Worm (Caenorhabditis elegans): ENCODE measurements around the gene algn-9.

The algn-9 gene

ce11 chrII:10584036-10584435 lies at the start of gene algn-9:
Gene algn-9 (plus strand): TSS chrII:10584336.
- no peak for TF ChIP-seq lin-13 (GFP tag; optimal IDR thresholded peaks at IDR 0.05)
- TF ChIP-seq pax-3 (tag; optimal IDR thresholded peaks at IDR 0.05) = no peak
- no peak for TF ChIP-seq efl-1 (optimal IDR thresholded peaks at IDR 0.05)
- TF ChIP-seq efl-1 (GFP tag; optimal IDR thresholded peaks at IDR 0.05 in 1 of 2) = no peak
- TF ChIP-seq nhr-77 (tag; optimal IDR thresholded peaks at IDR 0.05) = no peak
- no peak for TF ChIP-seq elt-3 (tag; optimal IDR thresholded peaks at IDR 0.05)
- no peak for TF ChIP-seq nhr-47 (tag; optimal IDR thresholded peaks at IDR 0.05)
- TF ChIP-seq ztf-11 (tag; optimal IDR thresholded peaks at IDR 0.05) = no peak
- no peak for TF ChIP-seq F16B12.6 (tag; optimal IDR thresholded peaks at IDR 0.05)
- no peak for TF ChIP-seq unc-62 (GFP tag; optimal IDR thresholded peaks at IDR 0.05)
- no peak for TF ChIP-seq ets-5 (GFP tag; IDR thresholded peaks at IDR 0.05)
- no peak for TF ChIP-seq fkh-10 (GFP tag; optimal IDR thresholded peaks at IDR 0.05)
- no peak for TF ChIP-seq egl-27 (tag; optimal IDR thresholded peaks at IDR 0.05)
- TF ChIP-seq snpc-4 (tag; optimal IDR thresholded peaks at IDR 0.05) = no peak
- TF ChIP-seq lsy-2 (tag; optimal IDR thresholded peaks at IDR 0.05) = no peak
- no peak for TF ChIP-seq aly-2 (tag; optimal IDR thresholded peaks at IDR 0.05)
- no peak for TF ChIP-seq nhr-19 (GFP tag; conservative IDR thresholded peaks at IDR 0.05)
- no peak for TF ChIP-seq skn-1 (tag; optimal IDR thresholded peaks at IDR 0.05)
- TF ChIP-seq C16A3.4 (tag; optimal IDR thresholded peaks at IDR 0.05) = no peak

- TF ChIP-seq C16A3.4 (tag; optimal IDR thresholded peaks at IDR 0.05) (no peak), hlh-17 (GFP tag; optimal IDR thresholded peaks at IDR 0.05; ENCODE audit: borderline replicate concordance) (no peak), C34B4.2 (tag; optimal IDR thresholded peaks at IDR 0.05) (no peak), ceh-63 (GFP tag; optimal IDR thresholded peaks at IDR 0.05) (no peak), nhr-76 (tag; optimal IDR thresholded peaks at IDR 0.05) (no peak), ets-5 (GFP tag; IDR thresholded peaks at IDR 0.05) (no peak), ceh-90 (tag; optimal IDR thresholded peaks at IDR 0.05) (no peak), nhr-20 (tag; optimal IDR thresholded peaks at IDR 0.05) (no peak), tlp-1 (tag; optimal IDR thresholded peaks at IDR 0.05) (no peak), zag-1 (tag; optimal IDR thresholded peaks at IDR 0.05) (no peak), jun-1 (tag; optimal IDR thresholded peaks at IDR 0.05) (no peak), efl-1 (optimal IDR thresholded peaks at IDR 0.05) (no peak), efl-1 (GFP tag; optimal IDR thresholded peaks at IDR 0.05 in 1 of 2) (no peak), lin-14 (GFP tag; optimal IDR thresholded peaks at IDR 0.05) (no peak), lsy-2 (tag; optimal IDR thresholded peaks at IDR 0.05) (no peak), unc-62 (GFP tag; optimal IDR thresholded peaks at IDR 0.05) (no peak), fos-1 (tag; optimal IDR thresholded peaks at IDR 0.05) (no peak), egl-27 (tag; optimal IDR thresholded peaks at IDR 0.05) (no peak), hpl-2 (GFP tag; optimal IDR thresholded peaks at IDR 0.05) (no peak), nhr-28 (tag; optimal IDR thresholded peaks at IDR 0.05) (no peak), dpl-1 (GFP tag; optimal IDR thresholded peaks at IDR 0.05) (no peak)
Observed at ce11 chrII:10537571-10537970, 46.6 kb upstream of the algn-9 start, which contains the start of gene R166.2. Gene R166.2 (minus strand): TSS chrII:10537671.

ce11 chrII:10537988-10538387 lies 46.1 kb upstream of the algn-9 start:
- TF ChIP-seq nhr-47 (tag; optimal IDR thresholded peaks at IDR 0.05) (peak; percentile 88), egl-13 (tag; optimal IDR thresholded peaks at IDR 0.05) (peak; percentile 80), nhr-90 (tag; optimal IDR thresholded peaks at IDR 0.05; ENCODE audit: poor library complexity) (peak; percentile 91), vab-15 (tag; optimal IDR thresholded peaks at IDR 0.05) (no peak), ceh-88 (GFP tag; IDR thresholded peaks at IDR 0.05) (no peak), pqm-1 (tag; optimal IDR thresholded peaks at IDR 0.05) (no peak), C34B4.2 (tag; optimal IDR thresholded peaks at IDR 0.05) (no peak), jun-1 (tag; optimal IDR thresholded peaks at IDR 0.05) (no peak), ceh-82 (tag; optimal IDR thresholded peaks at IDR 0.05) (peak in 2 of 3 experiments; percentile 35 to 49), grh-1 (GFP tag; IDR thresholded peaks at IDR 0.05) (peak; percentile 52; the same call in 1 of the 2 replicates), hlh-17 (GFP tag; optimal IDR thresholded peaks at IDR 0.05; ENCODE audit: borderline replicate concordance) (no peak), lin-14 (GFP tag; optimal IDR thresholded peaks at IDR 0.05) (peak; percentile 71), nhr-76 (tag; optimal IDR thresholded peaks at IDR 0.05) (no peak), F16B12.6 (tag; optimal IDR thresholded peaks at IDR 0.05) (peak; percentile 36), sptf-1 (tag; optimal IDR thresholded peaks at IDR 0.05) (no peak), ceh-63 (GFP tag; optimal IDR thresholded peaks at IDR 0.05) (no peak), lsy-2 (tag; optimal IDR thresholded peaks at IDR 0.05) (peak; percentile 69 to 80), xbp-1 (tag; optimal IDR thresholded peaks at IDR 0.05) (peak; percentile 81), mef-2 (tag; optimal IDR thresholded peaks at IDR 0.05) (no peak), swsn-7 (tag; optimal IDR thresholded peaks at IDR 0.05) (peak; percentile 79), fkh-4 (tag; optimal IDR thresholded peaks at IDR 0.05; ENCODE audit: borderline replicate concordance) (peak; percentile 97), sox-4 (tag; optimal IDR thresholded peaks at IDR 0.05) (peak; percentile 82), fos-1 (tag; optimal IDR thresholded peaks at IDR 0.05) (peak; percentile 37), lin-13 (GFP tag; optimal IDR thresholded peaks at IDR 0.05) (peak; percentile 65), ama-1 (optimal IDR thresholded peaks at IDR 0.05) (no peak), unc-130 (tag; optimal IDR thresholded peaks at IDR 0.05) (no peak), lir-3 (tag; optimal IDR thresholded peaks at IDR 0.05; ENCODE audit: poor library complexity) (peak; percentile 91)

All from whole organism, L1 larva.